In the genomic region with DNA sequence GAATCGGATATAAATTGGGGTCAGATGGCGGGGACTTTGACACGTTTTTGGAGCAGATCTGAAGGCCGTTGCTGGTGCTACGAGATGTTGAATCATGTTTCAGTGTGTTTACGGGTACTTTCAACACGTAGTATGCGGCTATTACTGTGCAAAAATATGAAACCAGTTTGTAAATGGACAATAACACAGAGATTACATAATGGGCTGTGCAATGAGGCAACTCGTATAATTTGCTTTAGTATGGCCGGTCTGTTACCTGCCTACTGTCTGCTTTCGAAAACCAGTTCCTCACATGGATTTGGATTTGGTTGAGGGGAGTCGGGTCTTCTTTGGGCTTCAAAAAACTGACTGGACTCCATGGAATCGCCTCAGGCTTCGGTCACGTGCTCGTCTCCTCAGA, we compare ENCODE assay signal across 1 fruit fly cellular context.
TF ChIP-seq lines count a peak whose summit lies in the region.

No protein-coding gene starts in this region.

TF ChIP-seq in whole organism, embryonic, 481 proteins besides CTCF, POLR2A, EP300 and RAD21 (continued from another document):
- TF ChIP-seq ERR (GFP tag; optimal IDR thresholded peaks at IDR 0.05; lab: Kevin White, UChicago) (no peak), ci (GFP tag; IDR thresholded peaks at IDR 0.05; lab: Robert Waterston, UW) (no peak), shn (GFP tag; optimal IDR thresholded peaks at IDR 0.05; lab: Kevin White, UChicago) (no peak), nau (GFP tag; optimal IDR thresholded peaks at IDR 0.05; lab: Kevin White, UChicago) (no peak), chinmo (GFP tag; IDR thresholded peaks at IDR 0.05; lab: Robert Waterston, UW; ENCODE audit: partially characterized antibody) (0 out of 4 replicates have a peak, but pooled peaks have one; percentile 50), Pdp1 (GFP tag; optimal IDR thresholded peaks at IDR 0.05; lab: Kevin White, UChicago) (peak in 1 of 2 experiments; percentile 87), dmrt99B (tag; optimal IDR thresholded peaks at IDR 0.05; lab: Kevin White, UChicago) (no peak), CG12391 (tag; optimal IDR thresholded peaks at IDR 0.05; lab: Kevin White, UChicago) (no peak), CG2202 (tag; optimal IDR thresholded peaks at IDR 0.05; lab: Kevin White, UChicago) (no peak), Drgx (GFP tag; IDR thresholded peaks at IDR 0.05; lab: Robert Waterston, UW) (no peak), Elba2 (GFP tag; optimal IDR thresholded peaks at IDR 0.05; lab: Kevin White, UChicago) (no peak), jigr1 (GFP tag; IDR thresholded peaks at IDR 0.05; lab: Robert Waterston, UW) (no peak), gro (GFP tag; optimal IDR thresholded peaks at IDR 0.05; lab: Kevin White, UChicago) (no peak), Hr78 (GFP tag; optimal IDR thresholded peaks at IDR 0.05; lab: Kevin White, UChicago) (peak in 1 of 2 experiments; percentile 25)
